Worm (Caenorhabditis elegans) whole organism, midembryonic: Measurements from ENCODE around the gene Y39G8B.7.

Source experiments
- T22C8.4 ChIP-seq: fragments of 200-800 bp; sonication (Bioruptor generic); IDR thresholded peaks from 2 replicates; pipeline ENCODE4 v1.3.6; 2022; ENCODE audit warnings: missing genetic modification characterization, missing compliant biosample characterization
- cog-1 ChIP-seq: sonication (generic microtip); optimal IDR thresholded peaks from 2 replicates; lab custom pipeline; 2016; ENCODE audit warnings: missing genetic modification characterization, missing compliant biosample characterization
- flt-1 ChIP-seq: fragments of 200-800 bp; sonication (Bioruptor generic); IDR thresholded peaks from 2 replicates; pipeline ENCODE4 v1.3.6; 2022; ENCODE audit warnings: missing genetic modification characterization, missing compliant biosample characterization
- klf-2 ChIP-seq: fragments of 200-800 bp; sonication (Bioruptor generic); conservative IDR thresholded peaks from 2 replicates; pipeline ENCODE4 v1.3.6; 2022; ENCODE audit warnings: missing genetic modification reagents, missing genetic modification characterization, missing compliant biosample characterization
- med-1 ChIP-seq: sonication (generic microtip); optimal IDR thresholded peaks from 2 replicates; lab custom pipeline; 2017; ENCODE audit warnings: missing genetic modification characterization, mild to moderate bottlenecking, missing compliant biosample characterization, antibody characterized with exemption, missing genetic modification reagents; ENCODE audit not compliant: insufficient read depth
- ref-1 ChIP-seq: fragments of 200-800 bp; sonication (Bioruptor generic); conservative IDR thresholded peaks from 2 replicates; pipeline ENCODE4 v1.3.6; 2022; ENCODE audit warnings: missing genetic modification reagents, missing genetic modification characterization, missing compliant biosample characterization
- tab-1 ChIP-seq: fragments of 200-800 bp; sonication (Bioruptor generic); IDR thresholded peaks from 2 replicates; pipeline ENCODE4 v1.3.6; 2022; ENCODE audit warnings: missing genetic modification characterization, missing compliant biosample characterization

ce11 chrII:13962319-13962718, 32.5 kb downstream of the Y39G8B.7 start, which contains the start of gene rpi-1:
- no peak for TF ChIP-seq klf-2 (GFP tag; lab: Robert Waterston, UW)
- TF ChIP-seq med-1 (GFP tag; lab: Kevin White, UChicago): no peak
- no peak for TF ChIP-seq ref-1 (GFP tag; lab: Robert Waterston, UW)
- no peak for TF ChIP-seq T22C8.4 (GFP tag; lab: Robert Waterston, UW)
- TF ChIP-seq flt-1: no peak
- no peak for TF ChIP-seq cog-1 (tag; lab: Kevin White, UChicago)
- TF ChIP-seq tab-1 (GFP tag; lab: Robert Waterston, UW): no peak
